Fruit fly (Drosophila melanogaster) whole organism, embryonic: Measurements from ENCODE around the gene Tbc1d22.

Experiments
- Antp ChIP-seq: fragments of 200-800 bp; sonication (Bioruptor generic); optimal IDR thresholded peaks from 3 replicates; lab custom pipeline; 2016; ENCODE audit warnings: missing biosample characterization, missing genetic modification characterization
- Blimp-1 ChIP-seq: fragments of 200-800 bp; sonication (Bioruptor generic); optimal IDR thresholded peaks from 3 replicates; lab custom pipeline; 2018; ENCODE audit warnings: missing biosample characterization, missing genetic modification characterization, mild to moderate bottlenecking, moderate library complexity, missing genetic modification reagents
- CG10543 ChIP-seq: fragments of 200-800 bp; sonication (Bioruptor generic); optimal IDR thresholded peaks from 3 replicates; lab custom pipeline; 2017; ENCODE audit warnings: missing biosample characterization, mild to moderate bottlenecking, missing genetic modification characterization, moderate library complexity
- CG12155 ChIP-seq: fragments of 200-800 bp; sonication (Bioruptor generic); optimal IDR thresholded peaks from 3 replicates; lab custom pipeline; 2016; ENCODE audit warnings: missing biosample characterization, missing genetic modification characterization
- CG15696 ChIP-seq: fragments of 200-800 bp; sonication (Bioruptor generic); optimal IDR thresholded peaks from 2 replicates; lab custom pipeline; 2019; ENCODE audit warnings: missing biosample characterization, mild to moderate bottlenecking, missing genetic modification characterization, moderate library complexity
- CG18262 ChIP-seq: fragments of 200-800 bp; optimal IDR thresholded peaks from 3 replicates; lab custom pipeline; 2019; ENCODE audit warnings: missing biosample characterization, mild to moderate bottlenecking, missing genetic modification characterization, moderate library complexity
- CG2199 ChIP-seq: fragments of 200-800 bp; sonication (Bioruptor generic); IDR thresholded peaks from 3 replicates; pipeline ENCODE4 v1.3.6; 2022; ENCODE audit warnings: missing biosample characterization, missing genetic modification characterization
- CG31388 ChIP-seq: fragments of 200-800 bp; sonication (Bioruptor generic); optimal IDR thresholded peaks from 2 replicates; lab custom pipeline; 2016; ENCODE audit warnings: missing biosample characterization, missing genetic modification characterization
- CG33557 ChIP-seq: fragments of 200-800 bp; sonication (Bioruptor generic); optimal IDR thresholded peaks from 2 replicates; lab custom pipeline; 2019; ENCODE audit warnings: missing biosample characterization, mild to moderate bottlenecking, missing genetic modification characterization, moderate library complexity
- CG3847 ChIP-seq: fragments of 200-800 bp; sonication (Bioruptor generic); IDR thresholded peaks from 2 replicates; pipeline ENCODE4 v1.3.6; 2022; ENCODE audit warnings: missing biosample characterization, missing genetic modification characterization
- CG4360 ChIP-seq: fragments of 200-800 bp; sonication (Bioruptor generic); IDR thresholded peaks from 2 replicates; pipeline ENCODE4 v1.3.6; 2022; ENCODE audit warnings: missing biosample characterization, missing genetic modification characterization
- CG4820 ChIP-seq: fragments of 200-800 bp; sonication (Bioruptor generic); optimal IDR thresholded peaks from 3 replicates; lab custom pipeline; 2016; ENCODE audit warnings: missing biosample characterization, missing genetic modification characterization
- CG5953 ChIP-seq: fragments of 200-800 bp; sonication (Bioruptor generic); IDR thresholded peaks from 2 replicates; pipeline ENCODE4 v1.3.6; 2022; ENCODE audit warnings: missing biosample characterization, missing genetic modification characterization
- CG6791 ChIP-seq: fragments of 200-800 bp; sonication (Bioruptor generic); IDR thresholded peaks from 3 replicates; pipeline ENCODE4 v1.3.6; 2022; ENCODE audit warnings: missing biosample characterization, missing genetic modification characterization; ENCODE audit not compliant: partially characterized antibody
- CG7372 ChIP-seq: fragments of 200-800 bp; sonication (Bioruptor generic); IDR thresholded peaks from 2 replicates; pipeline ENCODE4 v1.3.6; 2022; ENCODE audit warnings: missing biosample characterization, missing genetic modification characterization
- CG8359 ChIP-seq: fragments of 200-800 bp; sonication (Bioruptor generic); optimal IDR thresholded peaks from 2 replicates; lab custom pipeline; 2017; ENCODE audit warnings: missing biosample characterization, mild to moderate bottlenecking, missing genetic modification characterization, borderline replicate concordance
- CG8388 ChIP-seq: fragments of 200-800 bp; sonication (Bioruptor generic); optimal IDR thresholded peaks from 2 replicates; lab custom pipeline; 2019; ENCODE audit warnings: missing biosample characterization, mild to moderate bottlenecking, missing genetic modification characterization, moderate library complexity
- CG8924 ChIP-seq: fragments of 200-800 bp; optimal IDR thresholded peaks from 3 replicates; lab custom pipeline; 2019; ENCODE audit warnings: missing biosample characterization, mild to moderate bottlenecking, missing genetic modification characterization, moderate library complexity
- CG9797 ChIP-seq: fragments of 200-800 bp; sonication (Bioruptor generic); optimal IDR thresholded peaks from 3 replicates; lab custom pipeline; 2018; ENCODE audit warnings: missing biosample characterization, mild to moderate bottlenecking, missing genetic modification characterization
- CG9932 ChIP-seq: fragments of 200-800 bp; sonication (Bioruptor generic); IDR thresholded peaks from 2 replicates; pipeline ENCODE4 v1.3.6; 2022; ENCODE audit warnings: missing biosample characterization, missing genetic modification characterization
- CTCF ChIP-seq: fragments of 200-800 bp; sonication (Bioruptor generic); optimal IDR thresholded peaks from 2 replicates; lab custom pipeline; 2017; ENCODE audit warnings: missing biosample characterization, mild to moderate bottlenecking, missing genetic modification characterization, moderate library complexity
- E2f2 ChIP-seq: fragments of 200-800 bp; sonication (Bioruptor generic); IDR thresholded peaks from 2 replicates; pipeline ENCODE4 v1.3.6; 2022; ENCODE audit warnings: missing biosample characterization, missing genetic modification characterization
- Elba2 ChIP-seq: fragments of 200-800 bp; sonication (Bioruptor generic); optimal IDR thresholded peaks from 3 replicates; lab custom pipeline; 2016; ENCODE audit warnings: missing biosample characterization, missing genetic modification characterization
- Ets65A ChIP-seq: fragments of 200-800 bp; sonication (Bioruptor generic); peaks from one replicate; lab custom pipeline; 2016; ENCODE audit warnings: missing biosample characterization, missing genetic modification characterization
- HLHmδ ChIP-seq: fragments of 200-800 bp; sonication (Bioruptor generic); optimal IDR thresholded peaks from 2 replicates; lab custom pipeline; 2018; ENCODE audit warnings: missing biosample characterization, mild to moderate bottlenecking, missing genetic modification characterization, moderate library complexity
- Kr ChIP-seq: fragments of 200-800 bp; sonication (Bioruptor generic); optimal IDR thresholded peaks from 2 replicates; lab custom pipeline; 2017; ENCODE audit warnings: missing biosample characterization, mild to moderate bottlenecking, missing genetic modification characterization
- MTF-1 ChIP-seq: fragments of 200-800 bp; sonication (Bioruptor generic); optimal IDR thresholded peaks from 2 replicates; lab custom pipeline; 2018; ENCODE audit warnings: missing biosample characterization, mild to moderate bottlenecking, missing genetic modification characterization, borderline replicate concordance
- Med ChIP-seq: fragments of 200-800 bp; sonication (Bioruptor generic); peaks from one replicate; lab custom pipeline; 2016; ENCODE audit warnings: missing biosample characterization, missing genetic modification characterization, mild to moderate bottlenecking, inconsistent platforms, moderate library complexity
- Rfx ChIP-seq: fragments of 200-800 bp; sonication (Bioruptor generic); IDR thresholded peaks from 2 replicates; pipeline ENCODE4 v1.3.6; 2022; ENCODE audit warnings: missing biosample characterization, missing genetic modification characterization
- Xbp1 ChIP-seq: fragments of 200-800 bp; sonication (Bioruptor generic); optimal IDR thresholded peaks from 3 replicates; lab custom pipeline; 2016; ENCODE audit warnings: missing biosample characterization, mild to moderate bottlenecking, missing genetic modification characterization
- chinmo ChIP-seq: fragments of 200-800 bp; sonication (Bioruptor generic); IDR thresholded peaks from 4 replicates; pipeline ENCODE4 v1.3.6; 2022; ENCODE audit warnings: missing biosample characterization, missing genetic modification characterization; ENCODE audit not compliant: partially characterized antibody
- ci ChIP-seq: fragments of 200-800 bp; sonication (Bioruptor generic); IDR thresholded peaks from 3 replicates; pipeline ENCODE4 v1.3.6; 2022; ENCODE audit warnings: missing biosample characterization, missing genetic modification characterization
- crol ChIP-seq: fragments of 200-800 bp; sonication (Bioruptor generic); IDR thresholded peaks from 2 replicates; pipeline ENCODE4 v1.3.6; 2022; ENCODE audit warnings: missing biosample characterization, missing genetic modification characterization
- dysf ChIP-seq: fragments of 200-800 bp; sonication (Bioruptor generic); IDR thresholded peaks from 3 replicates; pipeline ENCODE4 v1.3.6; 2022; ENCODE audit warnings: missing biosample characterization, missing genetic modification characterization
- exex ChIP-seq: fragments of 200-800 bp; sonication (Bioruptor generic); optimal IDR thresholded peaks from 4 replicates; lab custom pipeline; 2018; ENCODE audit warnings: missing biosample characterization, mild to moderate bottlenecking, missing genetic modification characterization, moderate library complexity
- gsb-n ChIP-seq: fragments of 200-800 bp; sonication (Bioruptor generic); optimal IDR thresholded peaks from 3 replicates; lab custom pipeline; 2018; ENCODE audit warnings: missing biosample characterization, mild to moderate bottlenecking, missing genetic modification characterization
- her ChIP-seq: fragments of 200-800 bp; sonication (Bioruptor generic); optimal IDR thresholded peaks from 2 replicates; lab custom pipeline; 2016; ENCODE audit warnings: missing biosample characterization, missing genetic modification characterization
- kni ChIP-seq: fragments of 200-800 bp; sonication (Bioruptor generic); optimal IDR thresholded peaks from 3 replicates; lab custom pipeline; 2017; ENCODE audit warnings: mild to moderate bottlenecking, missing biosample characterization, missing genetic modification reagents, missing genetic modification characterization
- lab ChIP-seq: fragments of 200-800 bp; sonication (Bioruptor generic); optimal IDR thresholded peaks from 3 replicates; lab custom pipeline; 2017; ENCODE audit warnings: missing biosample characterization, missing genetic modification characterization, mild to moderate bottlenecking, moderate library complexity, missing genetic modification reagents
- lmd ChIP-seq: fragments of 200-800 bp; sonication (Bioruptor generic); IDR thresholded peaks from 2 replicates; pipeline ENCODE4 v1.3.6; 2022; ENCODE audit warnings: missing biosample characterization, missing genetic modification characterization
- oc ChIP-seq: fragments of 200-800 bp; sonication (Bioruptor generic); optimal IDR thresholded peaks from 2 replicates; lab custom pipeline; 2018; ENCODE audit warnings: missing biosample characterization, mild to moderate bottlenecking, missing genetic modification characterization, moderate library complexity
- sd ChIP-seq: fragments of 200-800 bp; sonication (Bioruptor generic); optimal IDR thresholded peaks from 3 replicates; lab custom pipeline; 2018; ENCODE audit warnings: missing biosample characterization, mild to moderate bottlenecking, missing genetic modification characterization, moderate library complexity
- shn ChIP-seq: fragments of 200-800 bp; sonication (Bioruptor generic); optimal IDR thresholded peaks from 3 replicates; lab custom pipeline; 2016; ENCODE audit warnings: missing biosample characterization, missing genetic modification characterization
- sima ChIP-seq: fragments of 200-800 bp; sonication (Bioruptor generic); optimal IDR thresholded peaks from 2 replicates; lab custom pipeline; 2016; ENCODE audit warnings: missing biosample characterization, missing genetic modification characterization
- ttk ChIP-seq: fragments of 200-800 bp; sonication (Bioruptor generic); IDR thresholded peaks from 2 replicates; pipeline ENCODE4 v2.1.2; 2022; ENCODE audit warnings: missing biosample characterization, missing genetic modification characterization

The Tbc1d22 gene

DNA sequence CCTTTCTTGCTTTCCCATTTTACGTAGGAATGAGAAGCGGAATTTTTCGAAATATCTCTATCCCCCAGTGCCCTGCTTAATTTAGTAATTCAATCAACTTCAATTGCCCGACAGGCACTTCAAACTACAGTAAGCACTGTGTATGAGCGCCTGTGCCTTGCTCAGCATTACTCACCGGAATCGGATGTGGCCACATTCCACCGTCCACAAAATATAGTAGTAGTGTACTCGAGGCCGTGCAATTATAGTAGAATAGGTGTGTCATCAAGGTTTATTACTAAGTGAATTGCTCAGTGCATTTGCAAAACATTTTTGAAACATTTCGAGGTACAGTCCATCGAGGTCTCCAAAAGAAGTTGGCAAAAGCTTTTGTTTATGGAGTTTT, 36.3 kb upstream of the Tbc1d22 start (continued):
- no peak for TF ChIP-seq CG15696 (tag; lab: Kevin White, UChicago)
- TF ChIP-seq Antp (GFP tag; lab: Kevin White, UChicago): no peak
- TF ChIP-seq Rfx: peak; percentile 30; the same call in 1 of the 2 replicates
- no peak for TF ChIP-seq CG8388 (GFP tag; lab: Kevin White, UChicago)

DNA sequence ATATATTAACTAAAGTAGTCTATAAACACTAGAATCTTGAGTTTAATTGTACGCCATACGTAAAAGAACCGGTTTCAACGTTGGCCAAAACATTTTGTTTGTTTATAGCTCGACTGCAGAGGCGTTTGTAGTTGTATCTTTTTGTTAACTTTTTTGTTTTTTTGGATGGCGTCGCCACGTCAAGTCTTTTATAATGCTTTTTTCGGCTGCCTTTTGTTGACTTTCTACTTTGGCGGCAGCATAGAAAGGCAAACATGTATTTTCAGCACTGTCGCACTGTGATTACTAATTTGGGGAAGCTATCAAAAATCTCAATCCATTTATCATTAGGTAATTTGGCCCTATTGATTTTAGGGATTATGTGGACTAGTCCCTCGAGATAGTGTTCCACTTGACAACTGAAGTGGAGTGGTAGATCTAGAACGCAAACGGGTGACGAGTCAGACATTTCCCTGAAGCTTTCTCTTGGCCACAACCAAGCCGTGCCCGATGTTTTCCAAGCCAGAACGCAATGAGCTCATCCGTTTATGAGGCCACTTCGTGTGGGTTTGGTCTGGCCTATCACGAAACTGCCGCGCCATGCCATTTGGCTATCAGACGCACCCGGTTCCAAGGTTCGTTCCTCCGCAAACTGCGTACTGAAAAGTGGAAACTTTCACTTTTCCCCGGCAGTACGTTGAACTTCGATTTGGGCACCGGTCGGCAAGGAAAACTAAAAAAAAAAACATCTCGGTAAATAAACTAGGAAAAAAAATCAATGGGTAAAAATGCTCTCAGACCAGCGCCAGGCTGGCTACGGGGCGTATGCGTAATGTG, 35.3 kb upstream of the Tbc1d22 start:
- TF ChIP-seq ttk (no peak), lmd (GFP tag; lab: Robert Waterston, UW) (no peak), crol (GFP tag; lab: Robert Waterston, UW) (0 out of 2 replicates have a peak, but pooled peaks have one; percentile 15), her (GFP tag; lab: Kevin White, UChicago) (no peak), exex (peak; percentile 8), dysf (no peak), CG10543 (GFP tag; lab: Kevin White, UChicago) (peak; percentile 41), MTF-1 (GFP tag; lab: Kevin White, UChicago) (no peak), CG7372 (peak; percentile 67; the same call in 1 of the 2 replicates), CG31388 (no peak), shn (no peak), CG33557 (GFP tag; lab: Kevin White, UChicago) (no peak), kni (GFP tag; lab: Kevin White, UChicago) (peak; percentile 66), Ets65A (GFP tag; lab: Kevin White, UChicago) (no peak), CG8359 (GFP tag; lab: Kevin White, UChicago) (no peak), Blimp-1 (GFP tag; lab: Kevin White, UChicago) (peak; percentile 93), sd (tag; lab: Kevin White, UChicago) (peak; percentile 3), oc (tag; lab: Kevin White, UChicago) (peak; percentile 18), chinmo (GFP tag; lab: Robert Waterston, UW) (0 out of 4 replicates have a peak, but pooled peaks have one; percentile 60), CG3847 (GFP tag; lab: Robert Waterston, UW) (no peak), HLHmδ (GFP tag; lab: Kevin White, UChicago) (no peak), CG9932 (0 out of 2 replicates have a peak, but pooled peaks have one; percentile 9), lab (GFP tag; lab: Kevin White, UChicago) (peak; percentile 53), CG4820 (no peak), Xbp1 (no peak), sima (GFP tag; lab: Kevin White, UChicago) (no peak), CG4360 (GFP tag; lab: Robert Waterston, UW) (no peak), Kr (GFP tag; lab: Kevin White, UChicago) (no peak), CG8924 (tag; lab: Kevin White, UChicago) (peak; percentile 33), E2f2 (0 out of 2 replicates have a peak, but pooled peaks have one; percentile 28), CG12155 (GFP tag; lab: Kevin White, UChicago) (no peak), CG2199 (GFP tag; lab: Robert Waterston, UW) (peak; percentile 15; the same call in 1 of the 3 replicates), CG6791 (GFP tag; lab: Robert Waterston, UW) (0 out of 3 replicates have a peak, but pooled peaks have one; percentile 21), CG18262 (tag; lab: Kevin White, UChicago) (no peak), CG5953 (GFP tag; lab: Robert Waterston, UW) (0 out of 2 replicates have a peak, but pooled peaks have one; percentile 16), gsb-n (tag; lab: Kevin White, UChicago) (no peak), CTCF (GFP tag; lab: Kevin White, UChicago) (no peak), CG9797 (no peak), Elba2 (no peak), ci (GFP tag; lab: Robert Waterston, UW) (0 out of 3 replicates have a peak, but pooled peaks have one; percentile 11), Med (peak; percentile 55)
